Worm (Caenorhabditis elegans): ENCODE results near the gene col-10.

Gene col-10

DNA sequence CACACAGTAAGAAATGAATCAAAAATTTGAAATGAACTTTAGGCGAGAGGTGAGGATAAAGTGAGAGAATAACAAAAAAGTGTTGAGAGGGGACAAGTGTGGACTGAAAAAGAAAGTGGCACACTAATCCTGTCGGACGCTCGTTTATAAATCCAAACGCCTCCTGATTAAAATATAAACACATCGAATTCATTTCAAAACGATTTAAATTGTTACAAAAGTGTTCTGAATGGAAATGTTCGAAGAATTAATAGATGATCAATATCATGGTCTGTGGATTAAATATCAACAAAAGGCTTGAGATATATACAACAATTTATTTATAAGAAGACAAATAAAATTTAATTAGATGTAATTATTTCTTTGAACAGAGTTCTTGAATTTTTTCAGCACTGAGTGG, 3.0 kb upstream of the col-10 start, which contains the start of gene B0222.11:
TSS of gene B0222.11 (minus strand) at position 101 of the 400 bp plus-strand sequence.
- no peak for TF ChIP-seq unc-62 (GFP tag; optimal IDR thresholded peaks at IDR 0.05)

DNA sequence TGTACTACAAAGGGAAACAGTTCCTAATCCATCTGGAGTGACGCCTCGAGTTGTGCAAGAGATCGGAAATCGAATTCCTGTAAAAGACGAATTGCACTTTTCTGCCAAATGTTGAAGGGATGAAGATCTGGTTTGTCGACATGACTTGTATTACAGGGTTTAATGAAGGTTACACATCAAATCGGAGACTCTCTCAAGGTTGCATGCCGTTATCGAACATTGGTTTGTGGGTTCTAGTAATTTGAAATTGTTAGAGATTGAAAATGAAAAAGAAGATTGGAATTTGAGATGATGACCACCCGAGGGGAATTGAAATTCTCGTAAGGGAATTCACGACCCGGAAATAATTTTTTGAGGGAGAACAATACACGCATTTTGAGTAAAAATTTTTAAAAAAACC, 1.2 kb upstream of the col-10 start:
- no peak for TF ChIP-seq unc-62 (GFP tag; optimal IDR thresholded peaks at IDR 0.05)

DNA sequence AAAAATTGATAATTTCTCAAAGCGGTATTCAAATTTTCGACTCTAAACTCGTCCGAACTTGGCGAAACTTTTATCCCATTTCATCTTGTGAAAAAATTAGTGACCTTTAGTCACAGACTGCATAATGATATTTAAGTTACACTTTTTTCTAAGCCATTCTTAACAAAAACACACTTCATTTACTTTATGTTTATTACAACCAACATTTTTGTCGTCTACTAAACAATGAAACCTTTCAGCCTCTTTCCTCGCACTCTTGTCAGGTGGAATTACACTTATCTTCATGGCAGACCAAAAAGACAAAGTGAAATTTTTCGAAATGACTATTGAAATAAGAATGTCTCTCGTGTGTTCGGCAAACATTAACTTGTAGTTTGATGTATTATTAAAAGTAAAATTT, 1.2 kb downstream of the col-10 start:
- TF ChIP-seq unc-62 (GFP tag; optimal IDR thresholded peaks at IDR 0.05): no peak

DNA sequence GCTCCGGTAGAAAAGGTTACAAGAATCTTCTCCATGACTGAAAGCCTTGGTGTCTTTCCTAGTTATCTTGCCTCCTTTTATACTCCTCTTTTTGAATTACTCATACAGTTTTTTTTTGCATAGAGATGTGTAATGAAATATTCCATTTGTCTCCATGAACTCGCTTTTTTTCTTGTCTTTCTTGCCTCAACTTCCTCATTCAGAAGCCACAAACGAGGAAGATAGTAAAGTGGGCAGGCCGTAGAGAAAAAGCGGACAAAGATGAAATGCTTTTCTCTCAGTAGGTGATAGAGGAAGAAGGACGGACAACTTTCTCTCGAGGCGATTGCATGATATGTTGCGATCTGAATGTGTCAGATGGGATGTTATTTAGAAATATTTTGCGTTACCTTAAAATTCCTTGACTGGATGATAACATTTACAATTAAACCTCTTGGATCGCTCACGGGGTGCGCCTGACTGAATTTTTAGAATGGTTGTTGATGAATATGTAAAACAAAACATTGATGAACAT, 2.1 kb downstream of the col-10 start, which contains the start of gene col-145:
TSS of gene col-145 (minus strand) at position 51 of the 514 bp plus-strand sequence.
- TF ChIP-seq unc-62 (GFP tag; optimal IDR thresholded peaks at IDR 0.05): no peak

DNA sequence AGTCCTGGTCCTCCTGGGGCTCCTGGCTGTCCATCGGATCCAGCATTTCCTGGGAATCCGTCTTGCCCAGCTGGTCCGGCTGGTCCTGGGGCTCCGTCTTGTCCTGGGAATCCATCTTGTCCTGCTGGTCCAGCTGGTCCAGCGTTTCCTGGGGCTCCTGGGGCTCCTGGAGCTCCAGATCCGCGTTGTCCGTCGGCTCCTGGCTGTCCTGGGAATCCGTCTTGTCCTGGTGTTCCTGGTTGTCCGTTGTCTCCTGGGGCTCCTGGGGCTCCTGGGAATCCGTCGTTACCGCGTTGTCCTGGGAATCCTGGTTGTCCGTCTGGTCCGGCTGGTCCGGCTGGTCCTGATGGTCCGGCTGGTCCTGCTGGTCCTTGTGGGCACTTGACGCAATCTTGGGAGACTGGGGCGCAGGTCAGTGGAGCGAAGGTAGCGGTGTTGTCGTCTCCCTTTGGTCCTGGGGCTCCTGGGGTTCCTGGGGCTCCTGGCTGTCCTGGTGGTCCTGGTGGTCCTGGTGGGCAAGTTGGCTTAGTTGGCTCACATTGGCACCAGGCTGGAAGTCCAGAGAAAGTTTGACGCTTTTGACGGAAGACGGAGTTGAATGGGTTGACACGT, 2.9 kb downstream of the col-10 start:
- TF ChIP-seq unc-62 (GFP tag; optimal IDR thresholded peaks at IDR 0.05): no peak

DNA sequence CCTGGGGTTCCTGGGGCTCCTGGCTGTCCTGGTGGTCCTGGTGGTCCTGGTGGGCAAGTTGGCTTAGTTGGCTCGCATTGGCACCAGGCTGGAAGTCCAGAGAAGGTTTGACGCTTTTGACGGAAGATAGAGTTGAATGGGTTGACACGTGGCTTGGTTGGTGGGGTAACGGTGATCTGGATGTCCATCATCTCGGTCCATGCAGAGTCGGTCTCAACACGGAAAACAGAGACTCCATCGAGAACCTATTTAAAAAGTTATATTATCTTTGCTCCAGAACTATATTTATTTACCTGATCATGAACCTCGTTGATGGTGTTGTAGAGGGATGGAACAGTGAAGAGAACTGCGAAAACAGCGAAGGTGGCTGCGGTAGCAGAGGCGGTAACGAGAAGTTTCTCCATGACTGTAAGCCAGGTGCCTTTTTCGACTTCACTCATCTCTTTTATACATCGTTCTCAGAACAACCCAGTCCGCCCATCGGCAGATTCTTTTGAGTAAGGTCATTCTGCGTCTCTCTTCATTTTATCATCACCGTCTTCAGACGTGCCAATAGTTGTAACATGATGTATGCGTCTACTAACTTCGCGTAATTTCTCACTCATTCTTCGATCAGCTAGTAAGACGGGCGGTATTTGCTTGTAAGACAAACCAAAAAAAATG, 4.8 kb downstream of the col-10 start, which contains the start of gene col-144:
TSS of gene col-144 (minus strand) at position 419 of the 663 bp plus-strand sequence.
- TF ChIP-seq unc-62 (GFP tag; optimal IDR thresholded peaks at IDR 0.05): no peak

DNA sequence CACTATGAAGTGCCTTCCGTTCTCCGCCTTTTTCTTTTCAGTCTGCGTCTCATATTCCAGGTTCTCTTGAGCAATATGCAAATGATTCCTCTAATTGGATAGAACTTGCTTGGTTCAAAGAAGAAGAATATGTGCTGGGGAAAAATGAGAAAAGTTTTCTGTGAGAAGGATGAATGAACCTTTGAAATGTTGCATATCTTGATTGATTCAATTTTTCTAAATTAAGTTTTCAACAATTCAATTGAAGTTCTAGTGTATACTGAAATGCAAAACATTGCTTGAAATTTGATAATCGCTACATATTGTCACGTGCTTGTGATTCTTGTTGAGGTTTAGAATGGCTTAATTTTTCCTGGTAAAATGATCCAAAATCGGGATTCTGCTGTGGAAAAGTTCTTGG, 7.5 kb downstream of the col-10 start:
- no peak for TF ChIP-seq unc-62 (GFP tag; optimal IDR thresholded peaks at IDR 0.05)

DNA sequence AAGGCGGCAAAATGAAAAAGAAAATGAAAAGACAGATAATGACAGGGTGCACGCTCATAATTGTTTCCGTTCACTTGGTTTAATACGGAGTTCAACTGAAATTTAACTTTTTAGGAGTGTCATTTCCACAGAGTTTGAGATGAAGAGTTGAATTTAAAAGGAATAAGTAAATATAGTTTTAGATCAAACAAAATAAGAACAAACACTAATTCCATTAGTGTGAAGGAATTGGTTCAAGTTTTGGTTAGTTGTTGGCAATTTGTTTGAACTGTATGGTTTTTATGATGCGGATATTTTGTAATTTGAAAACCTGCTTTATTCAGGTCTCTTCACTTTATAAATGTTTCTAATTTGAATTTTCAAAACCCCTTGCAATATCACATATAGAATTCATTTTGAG, 8.4 kb downstream of the col-10 start, which contains the start of gene B0222.15:
TSS of gene B0222.15 (minus strand) at position 101 of the 400 bp plus-strand sequence.
- no peak for TF ChIP-seq unc-62 (GFP tag; optimal IDR thresholded peaks at IDR 0.05)

DNA sequence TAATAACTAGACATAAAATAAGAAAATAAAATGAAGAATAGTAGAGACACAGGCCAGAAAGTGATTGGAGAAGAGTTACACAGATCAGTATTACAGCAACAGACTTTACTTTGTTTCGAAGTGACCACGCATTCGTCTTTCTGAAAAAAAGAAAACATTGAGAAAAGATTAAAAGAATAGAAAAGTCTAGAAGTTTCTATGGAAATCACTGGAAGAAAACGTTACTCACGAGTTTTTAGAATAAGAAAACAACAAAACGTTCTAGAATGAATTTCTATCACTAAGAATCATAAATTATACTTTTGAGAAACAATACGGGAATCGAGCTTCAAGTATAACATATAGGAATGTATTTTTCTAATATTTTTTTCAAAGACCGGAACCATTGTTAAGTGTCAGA, 9.5 kb downstream of the col-10 start:
- no peak for TF ChIP-seq unc-62 (GFP tag; optimal IDR thresholded peaks at IDR 0.05)

DNA sequence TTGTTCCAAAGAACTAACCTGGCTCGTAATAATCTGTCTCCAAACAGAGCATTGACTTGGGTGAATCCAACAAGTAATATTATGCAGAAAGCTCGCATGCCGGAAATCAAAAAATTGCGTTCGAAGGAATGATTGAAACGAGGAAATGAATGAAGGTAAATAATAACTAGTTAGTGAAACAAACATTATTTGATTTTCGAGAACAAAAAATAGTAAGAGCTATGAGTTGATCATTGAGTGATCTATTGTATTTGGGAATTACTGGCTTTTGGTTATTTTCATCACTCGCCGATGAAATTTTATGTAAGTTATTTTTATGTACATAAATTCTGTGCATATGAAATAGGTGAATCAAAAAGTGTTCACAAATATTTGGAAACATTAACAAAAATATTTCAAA, 10.3 kb downstream of the col-10 start, which contains the start of gene B0222.5:
TSS of gene B0222.5 (minus strand) at position 101 of the 400 bp plus-strand sequence.
- TF ChIP-seq unc-62 (GFP tag; optimal IDR thresholded peaks at IDR 0.05): no peak

DNA sequence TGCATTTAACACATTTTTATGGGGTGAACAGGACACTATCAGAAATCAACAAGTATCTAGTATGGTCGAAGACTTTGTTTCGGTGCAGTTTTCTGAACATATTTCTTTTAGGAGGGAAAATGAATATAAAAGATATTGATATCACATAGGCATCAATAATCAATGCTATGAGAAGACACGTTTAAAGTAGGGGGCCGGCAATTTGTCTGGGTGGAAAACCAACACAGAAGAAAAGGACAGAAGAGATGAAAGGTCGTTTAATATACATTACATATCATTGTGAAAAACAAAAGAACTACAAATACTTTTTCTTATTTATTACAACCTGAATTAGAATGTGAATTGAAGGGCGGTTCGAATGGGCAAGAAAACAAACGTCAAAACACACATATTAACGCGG, 12.8 kb downstream of the col-10 start:
- TF ChIP-seq unc-62 (GFP tag; optimal IDR thresholded peaks at IDR 0.05): no peak

DNA sequence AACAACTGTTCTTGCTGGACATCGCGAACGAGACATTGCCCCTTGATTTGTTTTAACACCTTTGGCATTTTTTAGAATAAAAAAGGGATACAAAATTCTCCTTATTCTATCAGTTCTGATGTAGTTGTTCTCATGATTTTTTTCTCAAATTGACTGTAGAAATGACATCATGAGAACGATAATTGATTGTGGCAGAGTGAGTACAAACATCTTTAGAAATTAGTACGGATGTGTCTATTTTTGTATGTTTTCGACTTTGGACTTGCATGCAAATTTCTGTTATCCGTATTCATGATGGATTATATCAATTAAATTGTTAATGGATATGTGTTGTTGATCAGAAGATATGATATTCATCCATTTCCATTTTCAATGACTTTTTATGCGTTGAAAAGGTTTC, 17.0 kb downstream of the col-10 start:
- no peak for TF ChIP-seq unc-62 (GFP tag; optimal IDR thresholded peaks at IDR 0.05)

DNA sequence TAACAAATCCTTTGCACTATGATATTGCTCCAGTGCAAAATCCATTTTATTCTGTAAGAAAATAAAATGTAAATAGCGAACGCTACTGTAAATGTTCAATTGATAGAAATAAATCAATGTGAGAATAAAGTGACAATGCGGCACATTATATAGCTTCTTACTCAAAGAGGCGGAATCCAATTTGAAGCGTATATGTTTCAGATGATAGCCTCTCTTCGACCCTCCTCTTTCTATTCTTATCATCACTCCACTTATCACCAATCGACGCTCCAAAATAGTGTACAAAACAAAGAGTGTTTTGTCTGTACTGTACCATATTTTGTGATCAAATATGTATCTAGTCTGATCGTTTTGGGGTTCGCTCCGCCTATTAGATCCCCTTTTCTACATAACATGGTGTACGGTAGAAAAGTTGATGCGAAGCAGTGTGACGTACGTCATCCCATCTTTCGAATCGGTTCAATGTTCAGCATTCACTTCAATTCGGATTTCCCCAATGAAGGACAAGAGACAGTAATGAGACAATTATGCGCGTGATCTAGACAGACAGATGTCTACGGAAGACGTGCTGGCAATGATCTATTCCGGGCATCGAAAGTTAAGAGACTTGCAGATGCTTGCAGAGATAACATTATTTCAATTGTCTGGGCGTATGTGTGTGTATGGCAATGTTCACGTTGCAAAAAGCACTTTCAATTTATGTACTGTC, 18.1 kb downstream of the col-10 start, which contains the start of gene spl-2:
TSS of gene spl-2 (minus strand) at position 51 of the 709 bp plus-strand sequence.
- TF ChIP-seq unc-62 (GFP tag; optimal IDR thresholded peaks at IDR 0.05): no peak

DNA sequence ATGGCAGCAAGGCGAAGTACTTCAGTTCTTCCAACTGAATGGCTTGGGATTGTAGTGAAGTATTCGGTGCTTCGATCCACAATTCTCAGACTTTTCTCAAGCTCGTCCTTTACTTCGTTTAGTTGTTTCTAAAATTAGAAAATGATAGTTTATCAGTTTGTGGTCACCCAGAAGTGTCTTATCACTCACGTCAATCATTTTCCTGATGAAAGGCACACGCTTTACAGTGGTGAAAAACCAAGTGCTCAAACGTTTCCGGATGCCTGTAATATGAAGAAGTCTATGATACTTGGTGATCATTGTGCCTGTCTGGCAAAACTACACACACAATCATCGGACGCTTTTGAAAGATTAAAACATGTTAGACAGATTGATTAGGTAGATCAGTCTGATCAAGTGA, 18.9 kb downstream of the col-10 start:
- TF ChIP-seq unc-62 (GFP tag; optimal IDR thresholded peaks at IDR 0.05): no peak

DNA sequence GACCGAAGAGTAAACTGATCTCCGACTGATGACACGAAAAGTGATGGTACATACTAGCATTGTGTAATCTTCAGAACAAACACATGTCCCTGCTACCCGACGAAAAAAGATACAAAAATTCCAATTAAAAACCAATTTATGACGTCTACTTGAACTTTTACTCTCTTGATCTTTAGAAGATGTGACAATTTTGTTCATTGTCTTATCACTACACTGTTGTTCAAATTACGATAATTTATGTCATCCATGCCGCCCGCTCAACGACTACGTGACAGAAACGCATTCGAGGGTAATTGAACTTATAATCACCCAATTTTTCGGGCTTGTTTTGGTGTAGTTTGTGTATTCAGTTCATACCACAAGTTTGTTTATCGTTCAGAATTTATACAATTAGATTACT, 21.2 kb downstream of the col-10 start:
- TF ChIP-seq unc-62 (GFP tag; optimal IDR thresholded peaks at IDR 0.05): no peak

DNA sequence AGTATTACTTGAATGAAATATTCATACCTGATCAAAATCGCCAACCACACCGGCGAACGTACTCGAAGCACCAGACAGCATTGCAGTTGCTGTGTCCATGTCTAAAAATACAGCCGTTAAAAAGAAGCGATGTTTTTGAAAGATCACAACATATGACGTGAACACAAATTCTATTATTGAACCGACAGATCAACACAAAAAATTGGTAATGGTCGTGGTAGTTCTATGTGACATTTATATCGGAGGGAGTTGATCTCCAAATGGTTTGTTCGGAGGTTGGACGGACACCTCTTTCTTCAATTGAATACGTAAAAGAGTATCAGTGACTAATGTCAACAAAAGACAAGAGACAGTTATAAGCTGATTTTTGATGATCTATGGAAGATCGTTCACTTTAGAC, 23.8 kb downstream of the col-10 start, which contains the start of gene pitr-3:
TSS of gene pitr-3 (minus strand) at position 101 of the 400 bp plus-strand sequence.
- TF ChIP-seq unc-62 (GFP tag; optimal IDR thresholded peaks at IDR 0.05): no peak

Measured in whole organism, dauer.